Worm (Caenorhabditis elegans) whole organism, L1 larva: Measurements from ENCODE around the gene fipr-25.

Source experiments
- egl-27 ChIP-seq, 2 experiments: fragments of 150-350 bp in 1 of 2; sonication (generic microtip); optimal IDR thresholded peaks; 3 replicates each; lab custom pipeline; 2017 to 2018; ENCODE audit warnings: missing biosample characterization in 2 of 2, missing genetic modification characterization in 2 of 2, missing genetic modification reagents in 2 of 2
- zag-1 ChIP-seq: fragments of 150-350 bp; optimal IDR thresholded peaks from 2 replicates; lab custom pipeline; 2014; ENCODE audit warnings: missing biosample characterization, missing genetic modification characterization

DNA sequence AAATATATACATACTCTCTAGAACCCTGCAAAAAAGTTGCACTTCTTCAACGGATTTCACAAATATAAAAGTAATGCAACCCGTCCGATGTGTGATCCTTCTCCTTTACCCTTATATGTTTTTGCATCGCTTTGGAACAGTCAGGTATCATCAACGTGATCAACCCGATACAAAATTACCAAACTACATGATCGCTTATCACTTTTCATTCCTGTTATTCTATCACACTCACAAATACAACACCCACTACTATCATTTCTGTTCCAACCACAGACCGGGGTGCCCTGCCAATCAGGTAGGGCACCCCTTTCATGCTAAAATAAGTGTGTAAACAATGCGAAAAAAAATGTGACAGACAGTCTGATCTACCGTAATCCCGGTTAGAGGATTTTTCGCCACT, 9.8 kb downstream of the fipr-25 start:
- TF ChIP-seq egl-27 (tag; optimal IDR thresholded peaks at IDR 0.05; lab: Kevin White, UChicago), result no peak
- no peak for TF ChIP-seq zag-1 (tag; lab: Kevin White, UChicago)
